Fruit fly (Drosophila melanogaster) whole organism, pupa: ENCODE measurements around the gene Sfp33A3.
A peak's percentile ranks its signal among the peaks of the same experiment; 100 is the strongest.

Experiments
- CG10348 ChIP-seq: fragments of 200-800 bp; sonication (Bioruptor generic); IDR thresholded peaks from 2 replicates; pipeline ENCODE4 v1.3.6; 2022; ENCODE audit warnings: missing biosample characterization, missing genetic modification characterization
- CG12605 ChIP-seq: fragments of 200-800 bp; sonication (Bioruptor generic); IDR thresholded peaks from 2 replicates; pipeline ENCODE4 v1.3.6; 2022; ENCODE audit warnings: missing biosample characterization, missing genetic modification characterization
- CG13204 ChIP-seq: fragments of 200-800 bp; sonication (Bioruptor generic); optimal IDR thresholded peaks from 2 replicates; lab custom pipeline; 2018; ENCODE audit warnings: missing biosample characterization, mild to moderate bottlenecking, missing genetic modification characterization, moderate library complexity
- CG14655 ChIP-seq: fragments of 200-800 bp; sonication (Bioruptor generic); optimal IDR thresholded peaks from 3 replicates; lab custom pipeline; 2017; ENCODE audit warnings: mild to moderate bottlenecking, missing biosample characterization, missing genetic modification reagents, missing genetic modification characterization
- CG15710 ChIP-seq: fragments of 200-800 bp; sonication (Bioruptor generic); optimal IDR thresholded peaks from 2 replicates; lab custom pipeline; 2018; ENCODE audit warnings: missing biosample characterization, mild to moderate bottlenecking, missing genetic modification characterization, moderate library complexity
- CG17806 ChIP-seq: fragments of 200-800 bp; sonication (Bioruptor generic); optimal IDR thresholded peaks from 2 replicates; lab custom pipeline; 2018; ENCODE audit warnings: missing biosample characterization, mild to moderate bottlenecking, missing genetic modification characterization, moderate library complexity
- CG32121 ChIP-seq: fragments of 200-800 bp; sonication (Bioruptor generic); IDR thresholded peaks from 2 replicates; pipeline ENCODE4 v1.3.6; 2022; ENCODE audit warnings: missing biosample characterization, missing genetic modification characterization
- CG34367 ChIP-seq: fragments of 200-800 bp; sonication (Bioruptor generic); optimal IDR thresholded peaks from 2 replicates; lab custom pipeline; 2018; ENCODE audit warnings: missing biosample characterization, mild to moderate bottlenecking, missing genetic modification characterization
- CG4496 ChIP-seq: fragments of 200-800 bp; sonication (Bioruptor generic); IDR thresholded peaks from 3 replicates; pipeline ENCODE4 v1.3.6; 2022; ENCODE audit warnings: missing biosample characterization, missing genetic modification characterization
- CG8159 ChIP-seq: fragments of 200-800 bp; sonication (Bioruptor generic); optimal IDR thresholded peaks from 3 replicates; lab custom pipeline; 2018; ENCODE audit warnings: missing biosample characterization, mild to moderate bottlenecking, missing genetic modification characterization, moderate library complexity
- CG8301 ChIP-seq: fragments of 200-800 bp; sonication (Bioruptor generic); optimal IDR thresholded peaks from 2 replicates; lab custom pipeline; 2018; ENCODE audit warnings: missing biosample characterization, mild to moderate bottlenecking, missing genetic modification characterization
- CG9948 ChIP-seq: fragments of 200-800 bp; sonication (Bioruptor generic); optimal IDR thresholded peaks from 2 replicates; lab custom pipeline; 2018; ENCODE audit warnings: missing biosample characterization, mild to moderate bottlenecking, missing genetic modification characterization, moderate library complexity
- D1 ChIP-seq: fragments of 200-800 bp; sonication (Bioruptor generic); optimal IDR thresholded peaks from 2 replicates; lab custom pipeline; 2018; ENCODE audit warnings: missing biosample characterization, mild to moderate bottlenecking, missing genetic modification characterization, moderate library complexity
- EcR ChIP-seq: fragments of 200-800 bp; sonication (Bioruptor generic); optimal IDR thresholded peaks from 3 replicates; lab custom pipeline; 2019; ENCODE audit warnings: missing biosample characterization, missing genetic modification characterization, mild to moderate bottlenecking, moderate library complexity, missing genetic modification reagents
- Ets98B ChIP-seq: fragments of 200-800 bp; sonication (Bioruptor generic); IDR thresholded peaks from 2 replicates; pipeline ENCODE4 v1.3.6; 2022; ENCODE audit warnings: missing biosample characterization, missing genetic modification characterization
- Pif1A ChIP-seq: fragments of 200-800 bp; sonication (Bioruptor generic); optimal IDR thresholded peaks from 3 replicates; lab custom pipeline; 2016; ENCODE audit warnings: missing biosample characterization, missing genetic modification characterization
- Pif1B ChIP-seq: fragments of 200-800 bp; sonication (Bioruptor generic); optimal IDR thresholded peaks from 3 replicates; lab custom pipeline; 2016; ENCODE audit warnings: missing biosample characterization, missing genetic modification characterization
- Snoo ChIP-seq: fragments of 200-800 bp; sonication (Bioruptor generic); optimal IDR thresholded peaks from 3 replicates; lab custom pipeline; 2017; ENCODE audit warnings: missing biosample characterization, mild to moderate bottlenecking, missing genetic modification characterization, inconsistent platforms
- fd96Ca ChIP-seq: fragments of 200-800 bp; sonication (Bioruptor generic); IDR thresholded peaks from 3 replicates; pipeline ENCODE4 v1.3.6; 2022; ENCODE audit warnings: missing biosample characterization, missing genetic modification characterization
- gl ChIP-seq: fragments of 200-800 bp; sonication (Bioruptor generic); optimal IDR thresholded peaks from 2 replicates; lab custom pipeline; 2018; ENCODE audit warnings: missing biosample characterization, mild to moderate bottlenecking, missing genetic modification characterization
- rn ChIP-seq: fragments of 200-800 bp; sonication (Bioruptor generic); IDR thresholded peaks from 2 replicates; pipeline ENCODE4 v1.3.6; 2022; ENCODE audit warnings: missing biosample characterization, missing genetic modification characterization

Gene Sfp33A3

DNA sequence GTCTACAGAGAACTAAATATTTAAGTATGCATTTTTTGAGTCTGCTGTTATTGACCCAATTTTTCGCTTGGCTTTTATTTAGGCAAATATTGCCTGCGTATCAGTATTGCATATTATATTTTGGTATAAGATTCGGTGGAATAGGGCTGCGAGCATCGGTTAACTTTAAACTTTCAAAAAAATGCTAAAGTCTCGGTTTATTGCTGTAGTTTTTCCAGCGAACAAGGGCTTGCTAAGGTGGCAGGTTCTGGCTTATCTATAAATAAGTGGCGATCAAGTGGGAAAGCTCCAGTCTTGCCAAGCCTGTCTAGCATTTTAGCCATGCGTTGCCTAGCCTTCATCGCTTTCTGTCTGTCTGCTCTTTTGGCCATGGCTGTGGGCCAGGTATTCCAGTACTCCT, 679 bp downstream of the Sfp33A3 start, which contains the start of gene CG31704:
Gene CG31704 (plus strand): TSS at position 301 of the 400 bp plus-strand sequence.
- no peak for TF ChIP-seq rn (GFP tag; lab: Robert Waterston, UW)
- no peak for TF ChIP-seq Ets98B (GFP tag; lab: Robert Waterston, UW)
- TF ChIP-seq CG15710 (tag; lab: Kevin White, UChicago): no peak
- no peak for TF ChIP-seq CG14655 (GFP tag; lab: Kevin White, UChicago)
- TF ChIP-seq, all 21 proteins: peak for 0

DNA sequence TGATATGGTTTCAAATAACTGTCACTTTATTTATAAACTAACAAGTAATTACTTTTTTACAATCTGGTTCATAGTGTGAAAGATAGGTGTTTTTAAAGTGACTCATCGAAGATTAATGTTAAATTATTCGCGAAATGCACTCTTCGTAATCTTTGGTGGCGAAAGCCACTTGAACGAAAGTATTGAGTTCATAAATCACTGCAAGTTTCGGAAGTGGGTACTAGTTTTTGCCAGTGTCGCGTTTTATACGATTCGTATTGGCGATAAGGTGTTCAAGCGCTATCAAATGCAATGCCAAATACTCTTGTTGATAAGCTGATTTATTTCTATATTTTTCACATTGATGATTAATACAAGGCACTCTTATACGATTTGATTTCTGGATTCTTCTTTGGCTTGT, 1.8 kb downstream of the Sfp33A3 start:
- no peak for TF ChIP-seq D1 (tag; lab: Kevin White, UChicago)

DNA sequence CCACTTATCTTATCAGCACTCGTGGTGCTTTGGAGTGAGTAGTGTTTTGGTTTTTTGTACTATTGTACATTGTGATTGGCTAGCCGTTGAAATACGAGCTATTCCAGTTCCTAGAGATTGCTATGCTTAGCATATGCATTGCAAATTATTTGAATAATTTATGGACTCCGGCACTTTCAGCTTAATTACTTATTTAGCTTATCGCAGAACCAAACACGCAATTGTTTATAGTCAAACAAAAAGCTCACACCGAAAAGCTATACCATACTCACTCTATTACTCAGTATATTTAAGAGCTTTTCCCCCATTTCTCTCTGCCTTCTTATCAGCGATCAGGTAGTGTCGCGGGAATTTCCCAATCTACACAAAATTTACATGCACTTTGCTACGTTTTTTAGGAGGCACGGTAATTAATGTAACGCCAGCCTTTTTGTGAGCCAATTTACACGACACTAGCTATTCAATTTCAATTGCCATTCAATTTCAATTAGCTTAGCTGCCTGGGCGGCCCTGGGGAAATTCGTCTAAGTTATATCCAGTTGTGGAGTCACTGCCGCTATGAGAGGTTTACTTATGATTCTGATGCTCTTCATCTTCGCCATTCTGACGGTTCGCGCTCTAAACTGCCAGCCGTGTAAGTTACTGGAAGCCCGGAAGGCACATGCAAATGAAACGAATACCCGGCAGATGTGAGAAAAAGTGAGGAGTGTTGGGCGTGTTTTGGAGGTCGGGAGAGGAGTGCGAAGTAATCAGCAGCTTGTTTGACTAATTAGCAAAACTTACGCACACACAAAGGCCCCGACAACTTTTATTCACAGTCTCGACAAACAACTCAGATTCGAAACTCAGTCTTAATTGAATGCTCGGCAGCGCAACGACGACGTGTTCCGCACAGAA, 2.8 kb downstream of the Sfp33A3 start, which contains the start of the genes CG44008, CG14933, CG46426 and CG42486:
Gene CG44008 (minus strand): TSS at position 155 of the 897 bp plus-strand sequence.
Gene CG14933 (plus strand): TSS at position 538 of the 897 bp plus-strand sequence.
Gene CG46426 (plus strand): TSS at position 538 of the 897 bp plus-strand sequence.
Gene CG42486 (plus strand): TSS at position 847 of the 897 bp plus-strand sequence.
- TF ChIP-seq CG14655 (GFP tag; lab: Kevin White, UChicago) (no peak), CG13204 (GFP tag; lab: Kevin White, UChicago) (no peak), Snoo (no peak), Ets98B (GFP tag; lab: Robert Waterston, UW) (no peak), CG12605 (GFP tag; lab: Robert Waterston, UW) (no peak), CG8301 (tag; lab: Kevin White, UChicago) (no peak), CG8159 (tag; lab: Kevin White, UChicago) (no peak), fd96Ca (no peak)

DNA sequence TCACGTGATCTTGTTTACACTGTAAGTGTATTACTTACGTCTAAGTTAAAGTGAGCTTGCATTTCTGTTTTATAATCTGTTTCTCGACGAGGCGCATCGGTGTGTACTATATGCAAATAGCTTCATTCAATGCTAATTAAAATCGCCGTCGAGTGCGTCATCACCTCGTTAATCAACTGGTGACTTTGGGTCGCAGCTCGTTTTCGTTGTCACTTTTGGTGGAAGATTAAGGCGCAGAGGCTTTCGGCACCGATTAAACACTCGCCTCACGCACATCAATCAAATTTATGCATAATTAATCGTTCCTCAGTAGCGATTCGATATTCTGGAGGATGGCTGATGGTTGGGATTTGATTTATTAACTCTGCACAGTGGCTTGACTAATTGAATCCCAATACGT, 4.6 kb downstream of the Sfp33A3 start:
- TF ChIP-seq CG17806 (tag; lab: Kevin White, UChicago) (no peak), EcR (no peak), gl (tag; lab: Kevin White, UChicago) (no peak), CG14655 (GFP tag; lab: Kevin White, UChicago) (no peak), Snoo (no peak), CG8159 (tag; lab: Kevin White, UChicago) (no peak), CG4496 (GFP tag; lab: Robert Waterston, UW) (no peak), CG13204 (GFP tag; lab: Kevin White, UChicago) (no peak), CG15710 (tag; lab: Kevin White, UChicago) (no peak), D1 (tag; lab: Kevin White, UChicago) (no peak), CG8301 (tag; lab: Kevin White, UChicago) (no peak), CG10348 (GFP tag; lab: Robert Waterston, UW) (no peak), CG34367 (tag; lab: Kevin White, UChicago) (no peak), CG32121 (no peak), Pif1A (GFP tag; lab: Kevin White, UChicago) (no peak), CG12605 (GFP tag; lab: Robert Waterston, UW) (no peak), Pif1B (GFP tag; lab: Kevin White, UChicago) (no peak), fd96Ca (no peak)

DNA sequence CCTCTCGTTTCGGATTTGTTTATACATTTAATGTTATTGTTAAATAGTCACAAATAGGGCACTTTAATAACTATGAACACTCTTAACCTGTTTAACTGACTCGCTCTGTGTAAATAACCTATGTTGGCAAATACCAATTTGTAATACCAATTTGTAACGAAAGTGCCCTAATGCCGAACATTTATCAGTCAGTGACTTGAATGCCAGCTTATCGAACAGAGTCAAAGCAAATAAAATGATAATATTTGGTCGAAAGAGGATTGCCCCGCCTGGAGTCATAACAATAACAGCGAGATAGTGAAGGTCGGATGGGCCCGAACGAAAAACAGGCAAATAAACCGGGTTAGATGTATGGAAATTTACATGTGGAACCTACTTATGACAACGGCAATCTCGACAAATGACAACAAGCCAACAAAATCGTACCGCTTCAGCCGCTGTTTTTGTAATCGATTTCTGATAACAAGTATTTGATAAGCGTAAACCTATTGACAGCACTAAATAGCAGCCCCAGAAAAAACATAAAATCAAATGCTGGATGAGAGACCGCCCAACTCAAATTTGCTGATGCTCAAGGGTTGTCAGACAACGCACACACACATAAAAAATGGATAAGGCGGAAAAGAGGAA, 5.6 kb downstream of the Sfp33A3 start:
- TF ChIP-seq CG32121: no peak
- TF ChIP-seq D1 (tag; lab: Kevin White, UChicago): no peak
- no peak for TF ChIP-seq CG15710 (tag; lab: Kevin White, UChicago)
- no peak for TF ChIP-seq gl (tag; lab: Kevin White, UChicago)
- no peak for TF ChIP-seq CG12605 (GFP tag; lab: Robert Waterston, UW)
- no peak for TF ChIP-seq CG8159 (tag; lab: Kevin White, UChicago)
- no peak for TF ChIP-seq CG17806 (tag; lab: Kevin White, UChicago)
- TF ChIP-seq CG8301 (tag; lab: Kevin White, UChicago): no peak
- no peak for TF ChIP-seq Snoo
- TF ChIP-seq EcR: no peak

DNA sequence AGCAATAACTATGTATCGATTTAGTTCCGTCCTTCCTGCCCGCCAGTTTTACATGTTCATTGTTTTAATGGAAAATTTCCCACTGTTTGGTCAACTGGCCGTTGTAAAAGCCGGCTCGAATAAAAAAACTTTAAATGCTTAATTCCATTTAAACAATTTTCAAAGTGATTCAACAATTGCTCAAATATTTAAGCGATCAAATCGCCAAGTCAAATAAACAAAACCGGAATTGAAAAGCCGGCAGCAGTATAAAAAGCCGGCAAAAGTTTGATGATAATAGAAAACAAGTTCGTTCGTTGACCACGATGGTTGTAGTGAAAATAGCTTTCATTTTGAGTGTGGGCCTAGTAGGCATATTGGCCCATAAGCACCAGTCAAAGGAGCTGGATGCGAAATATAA, 7.2 kb downstream of the Sfp33A3 start, which contains the start of gene Mal-B1:
Gene Mal-B1 (plus strand): TSS at position 301 of the 400 bp plus-strand sequence.
- no peak for TF ChIP-seq CG9948 (tag; lab: Kevin White, UChicago)
- TF ChIP-seq, all 21 proteins: peak for 0

DNA sequence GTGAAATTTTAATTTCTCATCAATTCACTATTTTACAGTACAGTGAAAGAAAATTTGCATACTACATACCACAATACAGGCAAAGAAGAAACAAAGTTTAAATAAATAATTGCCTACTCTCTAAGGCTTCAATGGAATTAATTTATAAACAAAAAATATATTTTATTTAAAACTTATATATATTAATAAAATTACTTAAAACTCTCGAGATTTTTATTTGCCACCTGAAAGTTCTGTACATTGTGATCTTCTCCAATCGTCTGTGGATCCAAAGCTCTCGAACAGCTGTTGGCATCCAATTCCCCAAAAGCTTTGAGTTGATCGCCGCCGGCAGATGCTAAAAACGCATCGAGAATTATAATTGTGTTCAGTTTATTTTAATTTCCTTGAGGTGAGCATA, 9.9 kb downstream of the Sfp33A3 start, which contains the start of gene Mal-B2:
Gene Mal-B2 (plus strand): TSS at position 301 of the 400 bp plus-strand sequence.
- TF ChIP-seq Ets98B (GFP tag; lab: Robert Waterston, UW) (no peak), CG4496 (GFP tag; lab: Robert Waterston, UW) (0 out of 3 replicates have a peak, but pooled peaks have one; percentile 9), rn (GFP tag; lab: Robert Waterston, UW) (no peak)
